Fruit fly (Drosophila melanogaster): ENCODE measurements around the gene CG3942.

The CG3942 gene

DNA sequence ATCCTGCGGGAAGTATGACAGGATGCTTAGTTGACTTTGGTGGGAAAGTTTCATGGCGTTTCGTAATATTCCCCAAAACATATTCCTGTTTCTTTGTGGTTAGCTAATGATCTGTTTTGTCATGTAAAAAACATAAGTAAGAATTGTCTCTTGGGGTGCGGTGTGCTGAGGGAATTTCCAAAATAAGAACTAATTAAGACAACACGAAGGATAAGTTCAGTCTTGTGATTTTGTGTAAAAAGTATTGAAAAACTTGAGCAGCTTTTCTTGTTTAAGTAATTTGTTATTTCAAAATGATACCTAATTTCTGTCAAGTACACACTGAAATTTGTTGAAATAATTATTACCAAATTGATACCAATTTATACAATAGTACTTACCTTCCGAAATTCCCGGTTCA, at the start of gene CG3942:
CG3942 (plus strand) TSS at position 301 of the 400 bp plus-strand sequence.
- TF ChIP-seq CG32121 (GFP tag; IDR thresholded peaks at IDR 0.05) (no peak), CG10348 (GFP tag; IDR thresholded peaks at IDR 0.05) (no peak), Ets98B (GFP tag; IDR thresholded peaks at IDR 0.05) (no peak), CG15710 (tag; optimal IDR thresholded peaks at IDR 0.05) (no peak), Snoo (tag; optimal IDR thresholded peaks at IDR 0.05) (no peak), EcR (GFP tag; optimal IDR thresholded peaks at IDR 0.05) (no peak), CG14655 (GFP tag; optimal IDR thresholded peaks at IDR 0.05) (no peak), CG17806 (tag; optimal IDR thresholded peaks at IDR 0.05) (no peak), CG12605 (GFP tag; IDR thresholded peaks at IDR 0.05) (no peak), CG13204 (GFP tag; optimal IDR thresholded peaks at IDR 0.05) (no peak), Pif1A (GFP tag; optimal IDR thresholded peaks at IDR 0.05) (no peak), CG4496 (GFP tag; IDR thresholded peaks at IDR 0.05) (no peak), CG8159 (tag; optimal IDR thresholded peaks at IDR 0.05) (no peak), Pif1B (GFP tag; optimal IDR thresholded peaks at IDR 0.05) (no peak), CG34367 (tag; optimal IDR thresholded peaks at IDR 0.05) (no peak)

DNA sequence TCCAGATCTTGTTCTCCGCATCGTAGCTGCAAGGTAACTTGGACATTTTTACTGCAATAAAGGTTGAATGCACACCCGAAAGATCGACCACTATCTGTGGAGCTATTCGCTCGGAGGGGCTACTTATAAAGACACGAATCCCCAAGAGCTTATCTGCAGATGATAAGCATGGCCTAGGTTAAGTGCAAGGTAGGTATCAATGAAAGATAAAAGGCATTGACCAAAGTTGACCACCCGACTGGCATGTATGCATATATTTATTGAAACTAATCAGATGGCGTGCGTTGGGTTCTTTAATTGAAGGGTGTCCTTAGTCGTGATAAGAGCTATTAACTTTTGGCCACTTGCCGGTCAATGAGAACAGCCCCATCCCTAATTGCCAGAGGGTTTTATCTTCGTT, 43.7 kb upstream of the CG3942 start, which contains the start of gene CG4830:
CG4830 (minus strand) TSS at position 101 of the 400 bp plus-strand sequence.
- TF ChIP-seq CG8159 (tag; optimal IDR thresholded peaks at IDR 0.05) (no peak), CG12605 (GFP tag; IDR thresholded peaks at IDR 0.05) (no peak), EcR (GFP tag; optimal IDR thresholded peaks at IDR 0.05) (no peak), gl (tag; optimal IDR thresholded peaks at IDR 0.05) (no peak), CG4496 (GFP tag; IDR thresholded peaks at IDR 0.05) (no peak), CG8301 (tag; optimal IDR thresholded peaks at IDR 0.05) (no peak), CG10348 (GFP tag; IDR thresholded peaks at IDR 0.05) (no peak), Snoo (tag; optimal IDR thresholded peaks at IDR 0.05) (no peak), CG32121 (GFP tag; IDR thresholded peaks at IDR 0.05) (no peak), CG34367 (tag; optimal IDR thresholded peaks at IDR 0.05) (no peak), Pif1B (GFP tag; optimal IDR thresholded peaks at IDR 0.05) (no peak), CG15710 (tag; optimal IDR thresholded peaks at IDR 0.05) (no peak), Ets98B (GFP tag; IDR thresholded peaks at IDR 0.05) (no peak), rn (GFP tag; IDR thresholded peaks at IDR 0.05) (no peak), fd96Ca (GFP tag; IDR thresholded peaks at IDR 0.05) (no peak), Pif1A (GFP tag; optimal IDR thresholded peaks at IDR 0.05) (no peak), CG9948 (tag; optimal IDR thresholded peaks at IDR 0.05) (no peak)

DNA sequence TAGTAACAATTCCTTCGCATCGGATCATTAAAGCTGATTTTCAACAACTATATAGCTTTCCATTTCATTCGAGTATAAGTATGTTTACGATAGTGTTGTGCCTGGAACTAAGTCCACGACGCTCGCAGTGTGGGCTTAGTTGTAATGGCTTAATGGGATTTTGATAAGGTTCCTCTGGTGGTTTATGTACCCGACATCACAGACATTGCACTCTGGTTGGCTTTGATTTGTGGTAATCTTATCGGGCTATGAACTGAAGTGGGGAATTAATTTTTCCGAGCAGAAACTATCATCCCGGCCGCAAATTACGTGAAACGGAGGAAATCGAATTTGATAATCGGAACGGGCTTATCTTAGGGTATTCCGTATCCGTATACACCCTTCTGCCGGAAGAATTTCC, 42.4 kb upstream of the CG3942 start:
- TF ChIP-seq gl (tag; optimal IDR thresholded peaks at IDR 0.05) = no peak
- TF ChIP-seq Snoo (tag; optimal IDR thresholded peaks at IDR 0.05) = no peak
- no peak for TF ChIP-seq CG13204 (GFP tag; optimal IDR thresholded peaks at IDR 0.05)
- no peak for TF ChIP-seq CG12605 (GFP tag; IDR thresholded peaks at IDR 0.05)
- TF ChIP-seq rn (GFP tag; IDR thresholded peaks at IDR 0.05) = no peak
- no peak for TF ChIP-seq CG8159 (tag; optimal IDR thresholded peaks at IDR 0.05)
- no peak for TF ChIP-seq CG15710 (tag; optimal IDR thresholded peaks at IDR 0.05)
- no peak for TF ChIP-seq CG4496 (GFP tag; IDR thresholded peaks at IDR 0.05)
- TF ChIP-seq D1 (tag; optimal IDR thresholded peaks at IDR 0.05) = no peak
- no peak for TF ChIP-seq CG17806 (tag; optimal IDR thresholded peaks at IDR 0.05)
- TF ChIP-seq EcR (GFP tag; optimal IDR thresholded peaks at IDR 0.05) = no peak
- no peak for TF ChIP-seq fd96Ca (GFP tag; IDR thresholded peaks at IDR 0.05)
- no peak for TF ChIP-seq CG32121 (GFP tag; IDR thresholded peaks at IDR 0.05)

DNA sequence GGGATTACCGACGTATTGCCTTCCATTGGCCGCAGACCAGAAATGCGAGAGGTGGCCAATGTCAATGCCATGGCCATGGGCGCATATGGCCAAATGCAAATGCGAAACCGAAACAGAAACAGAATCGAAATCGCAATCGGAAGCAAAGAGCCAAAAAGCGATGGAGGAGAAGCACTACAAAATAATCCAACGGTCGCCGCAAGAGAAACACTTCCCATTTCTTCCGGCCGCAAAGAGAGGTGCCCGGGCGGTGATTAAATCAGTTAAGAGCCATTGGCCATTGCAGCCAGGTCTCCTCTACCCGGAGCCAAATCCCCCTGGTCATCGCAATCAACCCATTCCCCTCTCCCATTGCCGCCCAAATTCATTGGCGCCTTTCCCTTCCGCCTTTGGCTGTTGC, 39.8 kb upstream of the CG3942 start, which contains the start of gene CG14742:
CG14742 (plus strand) TSS at position 301 of the 400 bp plus-strand sequence.
- no peak for TF ChIP-seq CG12605 (GFP tag; IDR thresholded peaks at IDR 0.05)
- no peak for TF ChIP-seq fd96Ca (GFP tag; IDR thresholded peaks at IDR 0.05)
- TF ChIP-seq CG10348 (GFP tag; IDR thresholded peaks at IDR 0.05) = no peak
- TF ChIP-seq CG17806 (tag; optimal IDR thresholded peaks at IDR 0.05) = no peak
- TF ChIP-seq CG15710 (tag; optimal IDR thresholded peaks at IDR 0.05) = no peak
- no peak for TF ChIP-seq CG32121 (GFP tag; IDR thresholded peaks at IDR 0.05)
- TF ChIP-seq CG8159 (tag; optimal IDR thresholded peaks at IDR 0.05) = no peak

DNA sequence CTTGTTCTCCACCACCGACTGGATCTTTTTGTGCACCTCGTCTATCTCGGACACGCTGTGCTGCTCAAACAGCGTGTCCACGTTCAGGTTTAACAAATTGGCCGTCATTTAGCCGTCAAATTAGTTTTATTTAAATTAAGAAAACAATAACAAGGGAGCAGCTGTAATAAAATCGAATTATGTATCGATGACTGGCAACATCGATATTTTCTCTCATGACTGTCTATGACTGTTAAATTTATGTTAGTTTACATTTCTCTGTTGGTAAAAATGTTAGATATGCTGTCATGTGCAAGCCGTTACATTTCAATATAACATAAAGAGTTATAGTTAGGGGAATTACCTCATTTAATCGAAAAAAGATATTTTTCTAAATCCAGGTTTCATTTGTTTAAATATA, 34.5 kb upstream of the CG3942 start, which contains the start of gene Cog1:
Cog1 (minus strand) TSS at position 190 of the 400 bp plus-strand sequence.
- TF ChIP-seq CG13204 (GFP tag; optimal IDR thresholded peaks at IDR 0.05) (no peak), CG9948 (tag; optimal IDR thresholded peaks at IDR 0.05) (no peak), CG15710 (tag; optimal IDR thresholded peaks at IDR 0.05) (no peak), CG8301 (tag; optimal IDR thresholded peaks at IDR 0.05) (no peak), CG17806 (tag; optimal IDR thresholded peaks at IDR 0.05) (no peak), gl (tag; optimal IDR thresholded peaks at IDR 0.05) (no peak), CG8159 (tag; optimal IDR thresholded peaks at IDR 0.05) (no peak)

DNA sequence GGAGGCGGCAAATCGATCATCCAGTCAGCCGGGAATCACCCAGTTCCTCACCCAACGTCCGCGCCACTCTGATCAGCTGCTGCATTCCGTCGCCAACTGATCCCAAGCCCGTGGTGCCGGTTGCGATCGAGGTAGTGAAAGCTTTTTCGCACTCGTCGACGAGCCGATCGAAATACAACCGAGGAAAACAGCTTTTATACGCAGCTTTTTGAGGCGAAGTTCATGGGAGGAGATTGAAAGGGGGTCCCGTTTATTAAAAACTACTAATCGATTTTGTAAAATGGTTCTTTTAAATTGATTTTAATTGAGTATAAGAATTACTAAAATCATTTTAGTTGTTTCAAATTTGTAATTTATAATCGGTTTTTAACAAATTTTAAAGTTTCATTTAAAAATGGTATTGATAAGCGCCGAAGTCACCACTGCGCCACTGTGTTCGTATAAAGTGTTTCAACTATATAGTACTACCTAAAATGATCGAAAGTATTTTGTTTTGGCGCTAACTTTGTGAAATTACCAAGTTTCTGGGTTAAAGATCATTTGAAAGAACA, 32.5 kb upstream of the CG3942 start, which contains the start of gene CG4860:
CG4860 (minus strand) TSS at position 99 of the 551 bp plus-strand sequence.
- peak; percentile 63 for TF ChIP-seq rn (GFP tag; IDR thresholded peaks at IDR 0.05)
- TF ChIP-seq CG10348 (GFP tag; IDR thresholded peaks at IDR 0.05) = 0 out of 2 replicates have a peak, but pooled peaks have one; percentile 48
- peak; percentile 88 for TF ChIP-seq CG12605 (GFP tag; IDR thresholded peaks at IDR 0.05)
- peak; percentile 75 for TF ChIP-seq CG9948 (tag; optimal IDR thresholded peaks at IDR 0.05)
- peak; percentile 86 for TF ChIP-seq fd96Ca (GFP tag; IDR thresholded peaks at IDR 0.05)
- TF ChIP-seq CG13204 (GFP tag; optimal IDR thresholded peaks at IDR 0.05) = no peak
- TF ChIP-seq EcR (GFP tag; optimal IDR thresholded peaks at IDR 0.05) = no peak
- TF ChIP-seq CG8159 (tag; optimal IDR thresholded peaks at IDR 0.05) = peak; percentile 80
- TF ChIP-seq gl (tag; optimal IDR thresholded peaks at IDR 0.05) = peak; percentile 24
- TF ChIP-seq CG8301 (tag; optimal IDR thresholded peaks at IDR 0.05) = peak; percentile 83
- no peak for TF ChIP-seq Snoo (tag; optimal IDR thresholded peaks at IDR 0.05)
- peak; percentile 91 for TF ChIP-seq Pif1A (GFP tag; optimal IDR thresholded peaks at IDR 0.05)
- TF ChIP-seq Pif1B (GFP tag; optimal IDR thresholded peaks at IDR 0.05) = peak; percentile 80
- TF ChIP-seq CG4496 (GFP tag; IDR thresholded peaks at IDR 0.05) = peak; percentile 91
- peak; percentile 74 for TF ChIP-seq CG15710 (tag; optimal IDR thresholded peaks at IDR 0.05)
- TF ChIP-seq D1 (tag; optimal IDR thresholded peaks at IDR 0.05) = peak; percentile 19
- TF ChIP-seq CG34367 (tag; optimal IDR thresholded peaks at IDR 0.05) = peak; percentile 70
- TF ChIP-seq CG14655 (GFP tag; optimal IDR thresholded peaks at IDR 0.05) = peak; percentile 82
- TF ChIP-seq CG32121 (GFP tag; IDR thresholded peaks at IDR 0.05) = peak; percentile 94
- peak; percentile 93 for TF ChIP-seq Ets98B (GFP tag; IDR thresholded peaks at IDR 0.05)
- TF ChIP-seq CG17806 (tag; optimal IDR thresholded peaks at IDR 0.05) = peak; percentile 81
